Worm (Caenorhabditis elegans): ENCODE measurements around the gene F09E5.11.

F09E5.11 gene

DNA sequence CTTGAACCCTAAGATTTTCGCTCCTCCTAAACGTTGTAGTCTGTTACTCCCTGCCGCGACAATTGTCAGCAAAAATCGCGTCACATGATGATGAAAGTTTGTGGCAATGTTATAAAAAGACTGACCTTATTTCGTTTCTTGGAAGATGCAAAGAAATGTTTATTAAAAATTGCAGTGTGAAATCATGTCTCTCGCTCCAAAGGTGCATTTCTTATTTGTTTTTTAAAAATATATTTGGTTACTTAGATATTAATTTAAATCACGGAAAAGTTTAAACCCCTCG, 20.2 kb upstream of the F09E5.11 start (continued):
- TF ChIP-seq isw-1 (GFP tag; IDR thresholded peaks at IDR 0.05) (no peak), ces-1 (GFP tag; optimal IDR thresholded peaks at IDR 0.05) (no peak), rnt-1 (tag; optimal IDR thresholded peaks at IDR 0.05) (peak; percentile 12), mab-9 (GFP tag; IDR thresholded peaks at IDR 0.05) (no peak), tbx-2 (tag; optimal IDR thresholded peaks at IDR 0.05) (no peak), lin-14 (GFP tag; optimal IDR thresholded peaks at IDR 0.05) (peak; percentile 17), nhr-85 (tag) (peak; percentile 80), mep-1 (tag; optimal IDR thresholded peaks at IDR 0.05) (no peak), pag-3 (tag; optimal IDR thresholded peaks at IDR 0.05; ENCODE audit: borderline replicate concordance, insufficient read depth) (no peak), lin-39 (tag; optimal IDR thresholded peaks at IDR 0.05) (no peak), nhr-77 (tag; optimal IDR thresholded peaks at IDR 0.05) (no peak), efl-3 (GFP tag; optimal IDR thresholded peaks at IDR 0.05) (no peak), nhr-71 (tag; optimal IDR thresholded peaks at IDR 0.05) (peak; percentile 64), ceh-82 (tag; optimal IDR thresholded peaks at IDR 0.05) (no peak), grh-1 (GFP tag; IDR thresholded peaks at IDR 0.05) (no peak), skn-1 (tag; optimal IDR thresholded peaks at IDR 0.05) (peak; percentile 92), aha-1 (tag; optimal IDR thresholded peaks at IDR 0.05) (no peak), tlp-1 (tag; optimal IDR thresholded peaks at IDR 0.05) (no peak)

- TF ChIP-seq C04F5.9 (tag; optimal IDR thresholded peaks at IDR 0.05): no peak
- TF ChIP-seq nhr-11 (tag; optimal IDR thresholded peaks at IDR 0.05): no peak
- no peak for TF ChIP-seq irx-1 (tag; optimal IDR thresholded peaks at IDR 0.05)
- TF ChIP-seq swsn-7 (tag; optimal IDR thresholded peaks at IDR 0.05): no peak
- no peak for TF ChIP-seq unc-62 (GFP tag; optimal IDR thresholded peaks at IDR 0.05)
- TF ChIP-seq lsy-2 (tag; optimal IDR thresholded peaks at IDR 0.05): peak in 1 of 2 experiments; percentile 47
- TF ChIP-seq zag-1 (tag; optimal IDR thresholded peaks at IDR 0.05): no peak
- TF ChIP-seq nhr-47 (tag; optimal IDR thresholded peaks at IDR 0.05): no peak
- TF ChIP-seq lin-35 (GFP tag; optimal IDR thresholded peaks at IDR 0.05): no peak
- TF ChIP-seq blmp-1 (tag; optimal IDR thresholded peaks at IDR 0.05): peak; percentile 88
- no peak for TF ChIP-seq snpc-4 (tag; optimal IDR thresholded peaks at IDR 0.05)
- TF ChIP-seq lin-13 (GFP tag; optimal IDR thresholded peaks at IDR 0.05): no peak
- no peak for TF ChIP-seq nhr-85 (tag)
- no peak for TF ChIP-seq sptf-1 (tag; optimal IDR thresholded peaks at IDR 0.05)
- no peak for TF ChIP-seq C34B4.2 (tag; optimal IDR thresholded peaks at IDR 0.05)
- no peak for TF ChIP-seq pqm-1 (tag; optimal IDR thresholded peaks at IDR 0.05)
- TF ChIP-seq ceh-88 (GFP tag; IDR thresholded peaks at IDR 0.05): no peak
- TF ChIP-seq nhr-71 (tag; optimal IDR thresholded peaks at IDR 0.05): no peak
- no peak for TF ChIP-seq ceh-82 (tag; optimal IDR thresholded peaks at IDR 0.05)
- TF ChIP-seq mep-1 (tag; optimal IDR thresholded peaks at IDR 0.05): no peak
- TF ChIP-seq efl-1 (optimal IDR thresholded peaks at IDR 0.05): no peak
- TF ChIP-seq efl-1 (GFP tag; optimal IDR thresholded peaks at IDR 0.05 in 1 of 2): peak in 1 of 2 experiments; percentile 40
- TF ChIP-seq fkh-8 (tag; optimal IDR thresholded peaks at IDR 0.05): peak; percentile 18
- TF ChIP-seq ceh-8 (GFP tag; optimal IDR thresholded peaks at IDR 0.05): no peak
- no peak for TF ChIP-seq ceh-90 (tag; optimal IDR thresholded peaks at IDR 0.05)
Observed at ce11 chrII:5377467-5378238, 19.7 kb upstream of the F09E5.11 start, which contains the start of gene prdx-2. TSS of gene prdx-2 (plus strand) at chrII:5378195.

DNA sequence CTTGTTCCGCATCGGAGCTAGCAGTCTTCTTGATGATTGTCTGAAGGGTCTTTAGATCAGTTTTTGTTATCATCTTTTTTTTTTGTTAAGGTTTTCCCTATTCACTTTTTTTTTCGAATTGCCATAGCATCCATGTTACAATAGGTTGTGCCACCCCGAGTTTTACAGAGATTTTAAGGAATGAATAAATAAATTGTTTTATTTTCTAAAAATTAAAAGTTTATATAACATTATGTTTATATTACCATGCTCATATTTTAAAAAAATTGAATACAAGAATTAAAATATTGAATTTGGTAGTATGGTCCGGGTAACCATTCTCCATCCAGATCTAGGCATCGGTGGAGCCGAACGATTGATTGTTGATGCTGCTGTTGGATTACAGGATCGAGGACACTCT, 17.0 kb upstream of the F09E5.11 start, which contains the start of gene algn-2:
TSS of gene algn-2 (plus strand) at position 301 of the 400 bp plus-strand sequence.
- TF ChIP-seq elt-2 (tag; optimal IDR thresholded peaks at IDR 0.05): peak; percentile 14
- no peak for TF ChIP-seq lin-35 (GFP tag; optimal IDR thresholded peaks at IDR 0.05)
